Worm (Caenorhabditis elegans) whole organism, L4/young adult: ENCODE results near the gene Y102A5C.4.

ENCODE experiments used
- W03F9.2 ChIP-seq: fragments of 150-350 bp; optimal IDR thresholded peaks from 2 replicates; lab custom pipeline; 2014; ENCODE audit warnings: missing biosample characterization, missing genetic modification characterization
- dao-5 ChIP-seq: sonication (generic microtip); optimal IDR thresholded peaks from 2 replicates; lab custom pipeline; 2016; ENCODE audit warnings: missing genotype, missing genetic modification characterization, moderate library complexity, missing compliant biosample characterization
- him-1 ChIP-seq: sonication (generic microtip); optimal IDR thresholded peaks from 2 replicates; lab custom pipeline; 2016; ENCODE audit warnings: missing genotype, missing genetic modification reagents, missing genetic modification characterization, missing compliant biosample characterization

Y102A5C.4 gene

DNA sequence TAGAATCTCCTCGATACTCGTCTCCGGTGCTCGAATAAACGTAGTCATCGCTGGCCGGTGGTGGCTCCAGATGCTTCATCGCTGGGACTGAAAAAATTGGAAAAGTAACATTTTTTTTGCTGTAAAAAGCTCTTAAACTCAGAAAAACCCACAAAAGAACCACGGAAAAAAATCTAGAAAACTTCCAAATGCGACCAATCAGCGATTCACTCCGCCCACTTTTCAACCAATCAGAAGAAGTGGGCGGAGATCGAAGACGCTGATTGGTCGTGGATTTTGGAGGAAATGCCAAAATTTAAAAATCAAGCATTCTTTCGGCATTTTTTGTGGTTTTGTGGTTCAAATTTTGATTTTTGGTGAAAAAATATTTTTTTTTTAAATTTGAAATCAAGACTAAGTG lies 36.9 kb downstream of the Y102A5C.4 start:
- TF ChIP-seq dao-5 (tag; lab: Kevin White, UChicago) (no peak), him-1 (tag; lab: Kevin White, UChicago) (no peak), W03F9.2 (tag; lab: Kevin White, UChicago) (no peak)

DNA sequence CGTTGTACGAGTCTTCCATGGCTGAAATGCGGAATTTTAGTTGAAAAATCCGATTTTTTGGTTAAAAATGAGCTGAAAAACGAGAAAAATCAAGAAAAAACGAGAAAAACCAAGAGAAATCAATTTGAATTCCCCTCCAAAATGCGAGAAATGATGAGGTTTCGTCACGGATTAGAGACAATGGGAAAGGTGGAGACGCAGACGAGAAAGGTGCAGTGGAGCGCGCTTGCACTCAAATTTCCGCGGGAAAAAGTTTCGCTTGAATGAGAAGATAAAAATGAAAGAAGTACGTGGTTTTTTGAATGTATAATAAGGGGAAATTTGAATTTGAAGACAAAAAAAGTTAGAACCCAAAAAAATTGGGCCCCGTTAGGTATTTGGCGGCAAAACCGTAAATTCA lies 43.6 kb downstream of the Y102A5C.4 start, which contains the start of gene efl-1:
efl-1 (minus strand) TSS at position 21 of the 400 bp plus-strand sequence.
- TF ChIP-seq W03F9.2 (tag; lab: Kevin White, UChicago) = peak; percentile 86
- no peak for TF ChIP-seq him-1 (tag; lab: Kevin White, UChicago)

DNA sequence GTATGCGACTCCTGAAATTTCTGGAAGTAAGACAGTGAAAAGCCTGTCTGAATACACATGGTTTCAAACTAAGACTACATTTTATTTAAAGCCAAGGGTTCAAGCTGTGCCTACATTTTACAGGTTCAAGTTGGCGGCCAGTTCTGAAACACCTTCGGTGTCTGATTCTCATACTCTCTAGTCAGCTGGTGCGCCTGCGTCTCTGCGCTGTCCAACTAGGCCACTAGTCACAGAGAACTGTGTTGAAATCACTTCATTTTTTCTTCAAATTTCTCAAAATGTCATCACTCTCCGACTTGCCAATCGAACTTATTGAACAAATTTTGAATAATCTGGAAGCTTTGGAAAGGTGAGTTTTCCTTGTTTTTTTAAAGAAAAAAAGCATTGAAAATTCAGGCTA lies 44.6 kb downstream of the Y102A5C.4 start, which contains the start of gene fbxa-90:
fbxa-90 (plus strand) TSS at position 179 of the 400 bp plus-strand sequence.
- TF ChIP-seq dao-5 (tag; lab: Kevin White, UChicago) (no peak), him-1 (tag; lab: Kevin White, UChicago) (no peak), W03F9.2 (tag; lab: Kevin White, UChicago) (no peak)

DNA sequence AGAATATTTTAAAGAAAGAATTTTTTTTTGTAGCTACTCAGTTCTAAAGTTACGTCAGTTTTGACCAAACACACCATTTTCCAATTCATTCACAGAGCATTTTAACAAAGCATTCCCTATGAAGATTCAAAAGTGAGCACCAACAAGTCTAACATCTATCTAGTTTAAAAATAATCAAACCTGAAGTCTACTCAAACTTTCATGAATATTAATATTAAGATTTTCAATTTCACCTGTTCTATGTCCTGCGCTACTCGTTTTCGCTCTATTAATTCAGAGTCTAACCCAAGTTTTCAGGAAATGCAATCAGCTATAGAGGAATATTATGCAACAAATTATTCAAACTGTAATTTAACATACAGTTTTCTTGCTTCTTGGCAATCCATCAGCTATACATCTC lies 50.1 kb downstream of the Y102A5C.4 start, which contains the start of gene srh-119:
srh-119 (plus strand) TSS at position 301 of the 400 bp plus-strand sequence.
- TF ChIP-seq him-1 (tag; lab: Kevin White, UChicago) (no peak), W03F9.2 (tag; lab: Kevin White, UChicago) (no peak), dao-5 (tag; lab: Kevin White, UChicago) (no peak)

DNA sequence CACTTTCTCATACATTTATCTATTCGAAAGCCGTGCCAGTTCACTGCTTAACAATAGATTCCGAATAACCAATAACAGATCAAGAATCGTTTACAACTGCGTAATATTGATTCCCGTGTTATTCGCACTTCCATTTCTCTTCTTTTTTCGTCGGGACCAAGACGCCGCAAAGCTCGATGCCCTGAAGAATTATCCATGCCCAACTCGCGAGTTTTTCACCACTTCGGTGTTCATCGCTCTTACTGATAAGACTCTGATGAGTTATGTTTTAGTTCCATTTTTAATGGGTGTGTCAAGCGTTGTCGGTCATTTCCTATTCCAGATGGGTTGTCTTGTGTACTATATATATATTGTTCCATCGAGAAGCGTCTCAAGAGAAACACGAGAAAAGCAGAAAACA lies 51.3 kb downstream of the Y102A5C.4 start:
- TF ChIP-seq dao-5 (tag; lab: Kevin White, UChicago) = no peak
- TF ChIP-seq W03F9.2 (tag; lab: Kevin White, UChicago) = no peak
- no peak for TF ChIP-seq him-1 (tag; lab: Kevin White, UChicago)
